Worm (Caenorhabditis elegans) whole organism, L2 larva: Measurements from ENCODE around the gene nhr-126.

ENCODE experiments used
- C34F6.9 ChIP-seq: fragments of 150-350 bp; optimal IDR thresholded peaks from 2 replicates; lab custom pipeline; 2014; ENCODE audit warnings: missing biosample characterization, missing genetic modification characterization
- F13H6.1 ChIP-seq: sonication (generic microtip); optimal IDR thresholded peaks from 2 replicates; lab custom pipeline; 2016; ENCODE audit warnings: missing genetic modification characterization, missing compliant biosample characterization
- Y55F3AM.14 ChIP-seq: fragments of 200-800 bp; sonication (Bioruptor generic); optimal IDR thresholded peaks from 2 replicates; lab custom pipeline; 2018; ENCODE audit warnings: mild to moderate bottlenecking, missing genetic modification characterization, missing compliant biosample characterization
- ZK546.5 ChIP-seq: sonication (generic microtip); optimal IDR thresholded peaks from 2 replicates; lab custom pipeline; 2017; ENCODE audit warnings: missing biosample characterization, missing genetic modification characterization
- aly-2 ChIP-seq: fragments of 150-350 bp; optimal IDR thresholded peaks from 2 replicates; lab custom pipeline; 2014; ENCODE audit warnings: missing biosample characterization, missing genetic modification characterization
- ama-1 ChIP-seq: fragments of 150-350 bp; optimal IDR thresholded peaks from 2 replicates; lab custom pipeline; 2018; ENCODE audit warnings: inconsistent platforms
- blmp-1 ChIP-seq: sonication (generic microtip); optimal IDR thresholded peaks from 2 replicates; lab custom pipeline; 2017; ENCODE audit warnings: missing genetic modification characterization, mild to moderate bottlenecking, missing compliant biosample characterization, antibody characterized with exemption, moderate library complexity; ENCODE audit not compliant: insufficient read depth
- ceh-16 ChIP-seq: fragments of 150-350 bp; optimal IDR thresholded peaks from 2 replicates; lab custom pipeline; 2014; ENCODE audit warnings: missing biosample characterization, missing genetic modification characterization
- ceh-82 ChIP-seq: fragments of 150-350 bp; optimal IDR thresholded peaks from 2 replicates; lab custom pipeline; 2014; ENCODE audit warnings: missing biosample characterization, missing genetic modification characterization
- crh-2 ChIP-seq: sonication (generic microtip); optimal IDR thresholded peaks from 2 replicates; lab custom pipeline; 2017; ENCODE audit warnings: missing biosample characterization, missing genetic modification characterization
- dmd-4 ChIP-seq: sonication (generic microtip); optimal IDR thresholded peaks from 2 replicates; lab custom pipeline; 2017; ENCODE audit warnings: missing biosample characterization, missing genetic modification characterization
- egl-27 ChIP-seq: sonication (generic microtip); optimal IDR thresholded peaks from 3 replicates; lab custom pipeline; 2017; ENCODE audit warnings: missing biosample characterization, missing genetic modification reagents, missing genetic modification characterization
- elt-1 ChIP-seq: fragments of 150-350 bp; optimal IDR thresholded peaks from 2 replicates; lab custom pipeline; 2014; ENCODE audit warnings: missing biosample characterization, missing genetic modification characterization
- lin-13 ChIP-seq: fragments of 150-350 bp; optimal IDR thresholded peaks from 2 replicates; lab custom pipeline; 2014; ENCODE audit warnings: missing biosample characterization, missing genetic modification reagents, missing genetic modification characterization
- lin-39 ChIP-seq: fragments of 150-350 bp; optimal IDR thresholded peaks from 2 replicates; lab custom pipeline; 2014; ENCODE audit warnings: missing biosample characterization, missing genetic modification reagents, missing genetic modification characterization
- mab-5 ChIP-seq: fragments of 150-350 bp; optimal IDR thresholded peaks from 2 replicates; lab custom pipeline; 2014; ENCODE audit warnings: missing biosample characterization, missing genetic modification characterization
- mbf-1 ChIP-seq: sonication (generic microtip); optimal IDR thresholded peaks from 2 replicates; lab custom pipeline; 2017; ENCODE audit warnings: missing biosample characterization, missing genetic modification characterization
- mdl-1 ChIP-seq, 2 experiments: fragments of 150-350 bp in 1 of 2; sonication (generic microtip) in 1 of 2; optimal IDR thresholded peaks; 2 replicates each; lab custom pipeline; 2017; ENCODE audit warnings: missing biosample characterization in 2 of 2, missing genetic modification characterization in 2 of 2
- nhr-11 ChIP-seq: fragments of 150-350 bp; optimal IDR thresholded peaks from 2 replicates; lab custom pipeline; 2014; ENCODE audit warnings: missing biosample characterization, missing genetic modification characterization
- nhr-12 ChIP-seq: fragments of 150-350 bp; optimal IDR thresholded peaks from 2 replicates; lab custom pipeline; 2014; ENCODE audit warnings: missing biosample characterization, missing genetic modification characterization
- nhr-21 ChIP-seq: fragments of 150-350 bp; optimal IDR thresholded peaks from 2 replicates; lab custom pipeline; 2014; ENCODE audit warnings: missing biosample characterization, missing genetic modification characterization
- nhr-23 ChIP-seq: fragments of 150-350 bp; optimal IDR thresholded peaks from 2 replicates; lab custom pipeline; 2014; ENCODE audit warnings: missing biosample characterization, missing genetic modification reagents, missing genetic modification characterization
- nhr-237 ChIP-seq: fragments of 150-350 bp; optimal IDR thresholded peaks from 2 replicates; lab custom pipeline; 2014; ENCODE audit warnings: missing biosample characterization, missing genetic modification characterization
- nhr-25 ChIP-seq: fragments of 150-350 bp; sonication (generic microtip); optimal IDR thresholded peaks from 3 replicates; lab custom pipeline; 2014; ENCODE audit warnings: missing biosample characterization, missing genetic modification characterization
- nhr-6 ChIP-seq: fragments of 150-350 bp; optimal IDR thresholded peaks from 2 replicates; lab custom pipeline; 2014; ENCODE audit warnings: missing biosample characterization, missing genetic modification characterization
- nhr-77 ChIP-seq: fragments of 150-350 bp; optimal IDR thresholded peaks from 2 replicates; lab custom pipeline; 2014; ENCODE audit warnings: missing biosample characterization, missing genetic modification characterization
- peb-1 ChIP-seq: fragments of 150-350 bp; optimal IDR thresholded peaks from 2 replicates; lab custom pipeline; 2014; ENCODE audit warnings: missing biosample characterization, missing genetic modification characterization
- sma-3 ChIP-seq: sonication (generic microtip); optimal IDR thresholded peaks from 2 replicates; lab custom pipeline; 2016; ENCODE audit warnings: missing genetic modification reagents, missing genetic modification characterization, missing compliant biosample characterization
- sma-9 ChIP-seq, 2 experiments: fragments of 150-350 bp in 1 of 2; sonication (generic microtip) in 1 of 2; optimal IDR thresholded peaks; 2 replicates each; lab custom pipeline; 2014 to 2016; ENCODE audit warnings: missing genetic modification characterization in 2 of 2, mild to moderate bottlenecking in 1 of 2, missing biosample characterization in 1 of 2, missing compliant biosample characterization in 1 of 2, missing genetic modification reagents in 1 of 2, moderate library complexity in 1 of 2
- unc-39 ChIP-seq: fragments of 150-350 bp; optimal IDR thresholded peaks from 2 replicates; lab custom pipeline; 2014; ENCODE audit warnings: missing biosample characterization, missing genetic modification characterization
- unc-55 ChIP-seq: fragments of 150-350 bp; sonication (generic microtip); optimal IDR thresholded peaks from 3 replicates; lab custom pipeline; 2014; ENCODE audit warnings: missing biosample characterization, missing genetic modification reagents, missing genetic modification characterization
- zag-1 ChIP-seq: fragments of 150-350 bp; optimal IDR thresholded peaks from 2 replicates; lab custom pipeline; 2014; ENCODE audit warnings: missing biosample characterization, missing genetic modification characterization
- ztf-1 ChIP-seq: fragments of 200-800 bp; sonication (Bioruptor generic); conservative IDR thresholded peaks from 2 replicates; pipeline ENCODE4 v1.3.6; 2022; ENCODE audit warnings: missing genetic modification characterization, missing compliant biosample characterization
- ztf-11 ChIP-seq: sonication (generic microtip); optimal IDR thresholded peaks from 2 replicates; lab custom pipeline; 2017; ENCODE audit warnings: missing biosample characterization, missing genetic modification characterization
- ztf-4 ChIP-seq: fragments of 150-350 bp; optimal IDR thresholded peaks from 2 replicates; lab custom pipeline; 2014; ENCODE audit warnings: missing biosample characterization, missing genetic modification characterization

Gene nhr-126

DNA sequence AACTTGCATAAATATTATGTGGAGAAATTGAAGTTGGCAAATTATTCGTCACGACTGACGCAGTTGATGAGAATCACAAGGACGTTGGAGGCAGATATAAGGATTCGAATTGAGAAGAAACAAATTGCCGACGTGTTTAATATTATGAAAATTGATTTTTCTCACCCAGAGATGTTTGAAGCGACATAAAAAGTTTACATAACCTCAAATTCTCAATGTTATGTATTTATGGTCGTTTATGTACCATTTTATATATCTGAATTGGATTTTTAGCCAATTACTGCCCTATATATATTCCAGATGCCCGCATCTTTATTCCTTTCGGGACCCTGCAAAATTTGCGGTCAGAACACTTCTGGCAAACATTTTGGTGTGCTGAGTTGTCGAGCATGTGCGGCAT, at the start of gene nhr-126:
nhr-126 (plus strand) TSS at position 301 of the 400 bp plus-strand sequence.
- no peak for TF ChIP-seq nhr-21 (tag; lab: Kevin White, UChicago)

DNA sequence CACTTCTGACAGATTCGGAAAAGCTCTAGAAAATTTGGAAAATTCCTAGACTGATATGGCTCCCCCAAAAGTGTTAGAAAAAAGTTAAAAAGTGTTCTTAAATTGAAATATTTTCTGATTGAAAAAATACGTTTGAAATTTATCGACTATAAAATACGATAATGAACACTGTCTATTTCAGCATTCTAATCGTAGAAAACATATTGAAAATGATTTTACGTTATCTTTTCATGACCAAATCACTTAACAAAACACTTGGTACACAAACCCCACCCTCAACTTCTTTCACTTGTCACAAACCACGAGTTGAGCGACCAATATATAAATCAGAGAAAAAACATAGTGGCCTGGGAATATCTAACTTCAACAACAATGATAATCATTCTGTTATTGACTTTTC, 49.7 kb upstream of the nhr-126 start, which contains the start of gene cyp-33C1:
cyp-33C1 (plus strand) TSS at position 301 of the 400 bp plus-strand sequence.
- no peak for TF ChIP-seq nhr-6
- TF ChIP-seq sma-3 (GFP tag; lab: Kevin White, UChicago): no peak
- TF ChIP-seq zag-1 (tag; lab: Kevin White, UChicago): no peak
- TF ChIP-seq sma-9 (GFP tag; optimal IDR thresholded peaks at IDR 0.05; lab: Kevin White, UChicago): no peak
- no peak for TF ChIP-seq sma-9 (tag; optimal IDR thresholded peaks at IDR 0.05; lab: Kevin White, UChicago)
- no peak for TF ChIP-seq nhr-237 (tag; lab: Kevin White, UChicago)
- no peak for TF ChIP-seq C34F6.9 (tag; lab: Kevin White, UChicago)
- no peak for TF ChIP-seq crh-2 (tag; lab: Kevin White, UChicago)
- TF ChIP-seq ztf-4 (tag; lab: Kevin White, UChicago): no peak

DNA sequence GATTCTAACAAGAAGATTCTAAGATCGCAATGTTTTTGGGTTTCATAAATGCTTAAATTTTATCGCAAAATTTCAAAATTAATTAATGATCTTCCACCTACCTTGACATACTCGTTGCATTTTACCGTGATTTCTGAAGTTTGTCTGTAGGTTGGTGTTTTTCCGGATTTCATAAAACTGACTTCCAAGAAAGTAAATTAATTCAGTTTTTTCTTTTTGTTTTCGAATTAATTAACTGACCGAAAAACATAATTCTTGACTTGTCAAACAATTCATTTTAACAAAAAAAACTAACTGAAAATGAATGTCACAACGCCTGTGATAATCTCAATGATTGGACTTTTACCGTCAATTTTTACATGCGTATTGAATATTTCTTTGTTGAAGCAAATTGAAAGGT, 47.1 kb upstream of the nhr-126 start, which contains the start of gene srbc-16:
srbc-16 (plus strand) TSS at position 301 of the 400 bp plus-strand sequence.
- TF ChIP-seq mbf-1 (no peak), F13H6.1 (no peak), nhr-77 (no peak), mdl-1 (tag; optimal IDR thresholded peaks at IDR 0.05; lab: Kevin White, UChicago) (no peak), mab-5 (no peak), ZK546.5 (no peak), ztf-1 (no peak), nhr-25 (no peak), nhr-21 (tag; lab: Kevin White, UChicago) (no peak)

DNA sequence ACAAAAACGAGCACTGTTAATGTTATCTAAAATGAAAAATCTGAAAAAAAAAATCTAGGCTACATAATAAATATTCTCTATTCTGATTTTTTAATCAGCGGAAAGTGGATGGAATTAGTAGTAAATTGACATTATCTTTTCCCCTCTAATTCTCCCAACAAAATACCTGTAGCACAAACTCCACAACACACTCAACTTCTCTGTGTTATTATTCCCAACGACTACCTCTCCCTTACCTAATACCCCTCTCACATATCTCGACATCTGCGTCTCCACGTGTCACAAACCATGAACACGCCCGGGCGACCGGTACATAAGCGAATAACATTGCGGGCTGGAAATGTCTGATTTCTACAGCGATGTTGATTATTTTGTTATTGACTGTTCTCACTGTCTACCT, 45.7 kb upstream of the nhr-126 start, which contains the start of gene cyp-33C2:
cyp-33C2 (plus strand) TSS at position 327 of the 400 bp plus-strand sequence.
- TF ChIP-seq aly-2 (tag; lab: Kevin White, UChicago) (no peak), ama-1 (lab: Kevin White, UChicago) (no peak), unc-55 (no peak), mdl-1 (tag; optimal IDR thresholded peaks at IDR 0.05; lab: Kevin White, UChicago) (no peak), nhr-237 (tag; lab: Kevin White, UChicago) (no peak), ceh-82 (tag; lab: Kevin White, UChicago) (no peak), peb-1 (tag; lab: Kevin White, UChicago) (no peak), nhr-77 (no peak), ZK546.5 (no peak), C34F6.9 (tag; lab: Kevin White, UChicago) (no peak), unc-39 (tag; lab: Kevin White, UChicago) (no peak), lin-39 (no peak), mbf-1 (no peak), Y55F3AM.14 (GFP tag; lab: Kevin White, UChicago) (no peak), nhr-25 (no peak), nhr-11 (no peak), ztf-11 (no peak), lin-13 (GFP tag; lab: Kevin White, UChicago) (no peak)

DNA sequence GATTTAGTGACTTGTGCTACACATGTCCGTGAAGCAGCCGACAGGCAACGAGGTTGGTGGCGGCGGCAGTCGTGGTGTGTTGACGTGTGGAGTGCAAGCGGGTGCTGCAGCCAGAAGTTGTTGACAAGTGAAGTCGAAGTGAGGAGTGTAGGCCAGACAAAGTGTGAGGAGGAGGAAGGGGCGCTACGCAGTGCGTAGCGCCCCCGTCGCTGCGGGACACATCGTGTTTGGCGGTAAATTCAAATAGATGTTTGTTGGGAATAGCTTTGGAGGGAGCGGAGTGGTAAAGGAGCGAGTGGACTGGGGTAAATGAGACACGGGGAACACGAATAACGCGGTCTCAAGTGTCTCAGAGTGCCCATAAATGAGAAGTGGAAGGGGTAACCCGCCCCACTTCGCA, 43.4 kb upstream of the nhr-126 start:
- TF ChIP-seq sma-3 (GFP tag; lab: Kevin White, UChicago) (no peak), nhr-23 (tag; lab: Kevin White, UChicago) (no peak), unc-39 (tag; lab: Kevin White, UChicago) (no peak), ZK546.5 (no peak), elt-1 (tag; lab: Kevin White, UChicago) (no peak), ztf-11 (no peak), peb-1 (tag; lab: Kevin White, UChicago) (no peak), egl-27 (tag; lab: Kevin White, UChicago) (no peak), ztf-1 (no peak), lin-13 (GFP tag; lab: Kevin White, UChicago) (no peak), nhr-12 (tag; lab: Kevin White, UChicago) (no peak), blmp-1 (tag; lab: Kevin White, UChicago) (no peak), Y55F3AM.14 (GFP tag; lab: Kevin White, UChicago) (no peak), lin-39 (no peak), dmd-4 (tag; lab: Kevin White, UChicago) (no peak), ceh-16 (tag; lab: Kevin White, UChicago) (no peak)
